Fruit fly (Drosophila melanogaster): ENCODE results near the gene CG12093.

The CG12093 gene

DNA sequence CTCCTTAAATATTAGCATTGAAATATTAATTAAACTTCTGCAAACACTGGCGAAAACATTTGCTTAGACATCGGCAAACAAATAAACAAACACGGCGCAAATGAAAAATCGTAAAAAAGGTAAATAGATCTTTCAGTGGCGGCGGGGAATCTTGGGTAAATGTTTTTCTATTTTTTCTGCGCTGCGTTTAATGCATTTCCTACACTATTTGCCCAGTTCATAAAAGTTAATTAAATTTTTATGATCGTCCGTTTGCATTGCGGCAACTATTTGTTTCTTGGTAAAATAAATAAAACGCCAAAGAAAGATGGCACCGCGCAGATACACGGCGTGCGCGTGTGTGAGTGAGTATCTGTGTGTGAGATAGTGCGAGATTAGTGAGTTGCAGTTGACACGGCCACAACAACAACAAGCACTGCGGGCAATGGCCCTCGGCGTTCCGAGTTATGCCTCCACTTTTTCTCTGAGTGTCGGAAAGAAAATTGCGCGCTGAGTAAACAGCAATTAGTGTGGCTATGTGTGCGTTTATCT lies 24.7 kb upstream of the CG12093 start (continued):
- TF ChIP-seq CG7271 (tag; optimal IDR thresholded peaks at IDR 0.05) (peak; percentile 56), insv (GFP tag; optimal IDR thresholded peaks at IDR 0.05) (peak in 1 of 2 experiments; percentile 12), CG12744 (GFP tag; optimal IDR thresholded peaks at IDR 0.05) (no peak), run (tag; optimal IDR thresholded peaks at IDR 0.05) (peak; percentile 48), h (optimal IDR thresholded peaks at IDR 0.05) (no peak), sug (tag; optimal IDR thresholded peaks at IDR 0.05) (no peak), CG8765 (GFP tag; IDR thresholded peaks at IDR 0.05) (peak; percentile 26; the same call in 1 of the 2 replicates), CG15479 (GFP tag; optimal IDR thresholded peaks at IDR 0.05) (peak; percentile 86), croc (GFP tag; conservative IDR thresholded peaks at IDR 0.05) (no peak), CHES-1-like (GFP tag; optimal IDR thresholded peaks at IDR 0.05) (no peak), HLH4C (GFP tag; IDR thresholded peaks at IDR 0.05; ENCODE audit: partially characterized antibody) (no peak), Nf-YA (GFP tag; IDR thresholded peaks at IDR 0.05) (no peak; the same call in 1 of the 2 replicates), Poxn (GFP tag; IDR thresholded peaks at IDR 0.05) (no peak), btn (GFP tag; optimal IDR thresholded peaks at IDR 0.05) (no peak), MESR4 (GFP tag; optimal IDR thresholded peaks at IDR 0.05) (no peak), CG6765 (GFP tag; optimal IDR thresholded peaks at IDR 0.05) (no peak), pros (GFP tag; optimal IDR thresholded peaks at IDR 0.05) (peak; percentile 63), Chrac-16 (GFP tag; optimal IDR thresholded peaks at IDR 0.05) (no peak), CG14014 (GFP tag; IDR thresholded peaks at IDR 0.05) (no peak; the same call in 1 of the 2 replicates), CG30020 (tag; optimal IDR thresholded peaks at IDR 0.05) (no peak), Taf1 (GFP tag; IDR thresholded peaks at IDR 0.05) (no peak), az2 (GFP tag; optimal IDR thresholded peaks at IDR 0.05) (no peak), Ets65A (GFP tag) (no peak), Hr3 (GFP tag; optimal IDR thresholded peaks at IDR 0.05) (no peak), tx (GFP tag; optimal IDR thresholded peaks at IDR 0.05) (no peak), nerfin-2 (GFP tag; IDR thresholded peaks at IDR 0.05; ENCODE audit: partially characterized antibody) (no peak), Doc2 (GFP tag; IDR thresholded peaks at IDR 0.05) (no peak), vvl (GFP tag; IDR thresholded peaks at IDR 0.05) (no peak; the same call in none of the 2 replicates), CG6254 (GFP tag; optimal IDR thresholded peaks at IDR 0.05) (peak; percentile 55), Vsx1 (GFP tag; optimal IDR thresholded peaks at IDR 0.05) (peak; percentile 56), CG13296 (GFP tag; optimal IDR thresholded peaks at IDR 0.05) (peak; percentile 50), Fer2 (tag; optimal IDR thresholded peaks at IDR 0.05) (no peak), CG2678 (tag; optimal IDR thresholded peaks at IDR 0.05) (peak; percentile 79), jumu (GFP tag; optimal IDR thresholded peaks at IDR 0.05) (no peak), Optix (GFP tag; IDR thresholded peaks at IDR 0.05) (no peak), CG11093 (GFP tag; IDR thresholded peaks at IDR 0.05) (no peak), Deaf1 (tag; optimal IDR thresholded peaks at IDR 0.05) (no peak), Jarid2 (GFP tag; optimal IDR thresholded peaks at IDR 0.05) (no peak), gsb-n (tag; optimal IDR thresholded peaks at IDR 0.05) (peak; percentile 79), CG8359 (GFP tag; optimal IDR thresholded peaks at IDR 0.05; ENCODE audit: borderline replicate concordance) (peak; percentile 63), ems (GFP tag; optimal IDR thresholded peaks at IDR 0.05) (peak; percentile 28), stc (GFP tag; IDR thresholded peaks at IDR 0.05) (no peak; the same call in 1 of the 2 replicates), HmgZ (tag; optimal IDR thresholded peaks at IDR 0.05) (peak; percentile 39), sc (optimal IDR thresholded peaks at IDR 0.05) (no peak), sc (GFP tag; optimal IDR thresholded peaks at IDR 0.05) (peak; percentile 25), CG17186 (GFP tag; optimal IDR thresholded peaks at IDR 0.05) (peak; percentile 18), otp (GFP tag; IDR thresholded peaks at IDR 0.05) (peak; percentile 44; the same call in 1 of the 3 replicates), Dip2 (GFP tag; IDR thresholded peaks at IDR 0.05) (no peak), luna (GFP tag; optimal IDR thresholded peaks at IDR 0.05) (no peak), CG7987 (GFP tag; optimal IDR thresholded peaks at IDR 0.05) (peak; percentile 62), CG16813 (GFP tag; IDR thresholded peaks at IDR 0.05; ENCODE audit: partially characterized antibody) (no peak)
